Fruit fly (Drosophila melanogaster) whole organism, wandering third instar larva: Measurements from ENCODE around the gene CG12398.

ENCODE experiments used
- CG9705 ChIP-seq: fragments of 200-800 bp; sonication (Bioruptor generic); optimal IDR thresholded peaks from 2 replicates; lab custom pipeline; 2018; ENCODE audit warnings: missing biosample characterization, mild to moderate bottlenecking, missing genetic modification characterization
- Dfd ChIP-seq: fragments of >200 bp; optimal IDR thresholded peaks from 2 replicates; lab custom pipeline; 2017; ENCODE audit warnings: missing biosample characterization, missing genetic modification characterization
- Dif ChIP-seq: fragments of 200-275, 200-300 bp; sonication (Bioruptor generic); optimal IDR thresholded peaks from 2 replicates; lab custom pipeline; 2018; ENCODE audit warnings: missing biosample characterization, missing genetic modification characterization; ENCODE audit not compliant: partially characterized antibody
- Hnf4 ChIP-seq: fragments of 200-800 bp; sonication (Bioruptor generic); optimal IDR thresholded peaks from 2 replicates; lab custom pipeline; 2016; ENCODE audit warnings: missing biosample characterization, mild to moderate bottlenecking, missing genetic modification characterization
- dsf ChIP-seq: sonication (Bioruptor generic); optimal IDR thresholded peaks from 2 replicates; lab custom pipeline; 2016; ENCODE audit warnings: missing biosample characterization, missing genetic modification characterization, borderline replicate concordance
- ey ChIP-seq: fragments of 200-800 bp; sonication (Bioruptor generic); optimal IDR thresholded peaks from 2 replicates; lab custom pipeline; 2016; ENCODE audit warnings: missing biosample characterization, missing genetic modification characterization
- fru ChIP-seq: fragments of 200-800 bp; sonication (Bioruptor generic); optimal IDR thresholded peaks from 3 replicates; lab custom pipeline; 2016; ENCODE audit warnings: missing biosample characterization, mild to moderate bottlenecking, missing genetic modification characterization
- psq ChIP-seq: fragments of 200-800 bp; sonication (Bioruptor generic); optimal IDR thresholded peaks from 3 replicates; lab custom pipeline; 2017; ENCODE audit warnings: missing biosample characterization, mild to moderate bottlenecking, missing genetic modification characterization, moderate library complexity
- tai ChIP-seq: sonication (Bioruptor generic); optimal IDR thresholded peaks from 2 replicates; lab custom pipeline; 2016; ENCODE audit warnings: missing biosample characterization, missing genetic modification characterization

dm6 chrX:14928844-14929243 is 15.2 kb upstream of the CG12398 start, which contains the start of gene CG32591:
- no peak for TF ChIP-seq dsf (GFP tag; lab: Kevin White, UChicago)
- TF ChIP-seq Dif (GFP tag; lab: Kevin White, UChicago), result no peak
- no peak for TF ChIP-seq tai
- no peak for TF ChIP-seq CG9705
- TF ChIP-seq psq (GFP tag; lab: Kevin White, UChicago), result no peak
- TF ChIP-seq fru (GFP tag; lab: Kevin White, UChicago), result no peak
- TF ChIP-seq ey (GFP tag; lab: Kevin White, UChicago), result no peak
- no peak for TF ChIP-seq Dfd (GFP tag; lab: Kevin White, UChicago)
- no peak for TF ChIP-seq Hnf4 (GFP tag; lab: Kevin White, UChicago)
